Fruit fly (Drosophila melanogaster): Measurements from ENCODE around the gene Ir75d.

dm6 chr3L:18895079-18895478 lies 15.9 kb downstream of the Ir75d start:
- no peak for TF ChIP-seq Blimp-1 (GFP tag; optimal IDR thresholded peaks at IDR 0.05)
- TF ChIP-seq CG11902 (GFP tag; optimal IDR thresholded peaks at IDR 0.05): no peak
- no peak for TF ChIP-seq Hr39 (GFP tag; optimal IDR thresholded peaks at IDR 0.05)
- TF ChIP-seq CG3032 (tag; optimal IDR thresholded peaks at IDR 0.05): no peak
- TF ChIP-seq CG1621 (tag; optimal IDR thresholded peaks at IDR 0.05): no peak
